Worm (Caenorhabditis elegans): ENCODE results near the gene rpa-1.
A peak's percentile ranks its signal among the peaks of the same experiment; 100 is the strongest.

- TF ChIP-seq pag-3 (tag; optimal IDR thresholded peaks at IDR 0.05; ENCODE audit: borderline replicate concordance) (no peak), nhr-11 (tag; optimal IDR thresholded peaks at IDR 0.05) (peak; percentile 14), nfya-1 (tag; optimal IDR thresholded peaks at IDR 0.05) (peak; percentile 86), mec-3 (tag; optimal IDR thresholded peaks at IDR 0.05; ENCODE audit: borderline replicate concordance) (peak; percentile 75), F13H6.1 (tag; optimal IDR thresholded peaks at IDR 0.05) (peak; percentile 89), ahr-1 (tag; optimal IDR thresholded peaks at IDR 0.05) (peak; percentile 87), madf-2 (tag; optimal IDR thresholded peaks at IDR 0.05) (peak; percentile 83), dve-1 (tag; optimal IDR thresholded peaks at IDR 0.05) (peak; percentile 13), tbx-2 (tag; optimal IDR thresholded peaks at IDR 0.05) (peak; percentile 95), pqm-1 (tag; optimal IDR thresholded peaks at IDR 0.05) (peak; percentile 31), fkh-6 (tag; optimal IDR thresholded peaks at IDR 0.05) (peak; percentile 89), K09A11.1 (tag; optimal IDR thresholded peaks at IDR 0.05; ENCODE audit: insufficient read depth) (peak; percentile 84), pha-4 (tag; optimal IDR thresholded peaks at IDR 0.05) (no peak), elt-4 (tag; optimal IDR thresholded peaks at IDR 0.05) (peak; percentile 61)
These were observed 44.2 kb downstream of the rpa-1 start, which contains the start of gene B0495.9 for ce11 chrII:7708540-7708939.

Measured in whole organism, late embryonic.